Worm (Caenorhabditis elegans): Measurements from ENCODE around the gene tag-343.

The tag-343 gene

DNA sequence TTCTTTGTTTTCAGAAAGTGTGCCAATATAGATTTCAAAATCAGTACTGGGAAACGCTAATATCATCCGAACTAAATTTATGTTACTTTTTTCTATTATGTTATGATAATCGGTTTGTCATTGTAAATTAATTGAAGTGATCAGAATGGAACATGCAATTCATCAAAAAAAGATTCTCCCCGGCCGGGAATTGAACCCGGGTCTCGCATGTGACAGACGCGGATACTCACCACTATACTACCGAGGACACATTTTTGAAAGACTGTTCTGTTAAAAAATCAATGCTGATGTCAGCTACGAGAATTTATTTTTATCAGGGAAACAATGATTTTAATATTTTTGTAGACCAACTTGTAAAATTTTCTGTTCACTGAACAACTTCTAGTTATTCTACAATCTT is 55.4 kb downstream of the tag-343 start:
- no peak for TF ChIP-seq ceh-34 (tag; optimal IDR thresholded peaks at IDR 0.05)

DNA sequence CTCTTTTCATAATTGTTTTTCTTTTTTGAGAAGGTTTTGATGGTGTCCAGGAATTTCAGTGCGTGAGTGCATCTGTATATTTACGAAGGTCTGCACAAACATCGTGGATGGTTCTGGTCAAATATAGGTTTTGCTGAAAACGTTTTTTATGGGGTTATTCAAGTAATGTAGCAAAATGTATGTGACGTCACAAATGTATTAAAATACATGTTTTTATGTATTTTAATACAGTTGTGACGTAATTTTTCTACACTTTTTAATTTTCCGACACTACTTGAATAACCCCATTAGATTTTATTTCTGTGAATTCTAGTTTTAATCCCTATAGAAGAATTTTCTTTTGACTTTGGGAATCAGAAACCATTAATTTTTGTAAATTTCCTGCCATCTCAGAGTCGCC is 55.8 kb downstream of the tag-343 start:
- no peak for TF ChIP-seq ahr-1 (tag; optimal IDR thresholded peaks at IDR 0.05)
- TF ChIP-seq T23F11.4 (GFP tag; optimal IDR thresholded peaks at IDR 0.05) = no peak
- TF ChIP-seq nhr-232 (tag; optimal IDR thresholded peaks at IDR 0.05) = no peak
- TF ChIP-seq pag-3 (tag; optimal IDR thresholded peaks at IDR 0.05; ENCODE audit: borderline replicate concordance) = no peak
- TF ChIP-seq pros-1 (tag; optimal IDR thresholded peaks at IDR 0.05) = no peak
- TF ChIP-seq hlh-15 (tag; optimal IDR thresholded peaks at IDR 0.05) = no peak
- TF ChIP-seq lim-6 (tag; optimal IDR thresholded peaks at IDR 0.05) = no peak
- TF ChIP-seq elt-2 (tag; optimal IDR thresholded peaks at IDR 0.05) = no peak
- TF ChIP-seq rnt-1 (tag; optimal IDR thresholded peaks at IDR 0.05) = no peak
- TF ChIP-seq ceh-18 (tag; optimal IDR thresholded peaks at IDR 0.05) = no peak
- no peak for TF ChIP-seq ceh-34 (tag; optimal IDR thresholded peaks at IDR 0.05)
- TF ChIP-seq fkh-6 (tag; optimal IDR thresholded peaks at IDR 0.05) = no peak
- TF ChIP-seq hlh-8 (tag; optimal IDR thresholded peaks at IDR 0.05) = no peak

DNA sequence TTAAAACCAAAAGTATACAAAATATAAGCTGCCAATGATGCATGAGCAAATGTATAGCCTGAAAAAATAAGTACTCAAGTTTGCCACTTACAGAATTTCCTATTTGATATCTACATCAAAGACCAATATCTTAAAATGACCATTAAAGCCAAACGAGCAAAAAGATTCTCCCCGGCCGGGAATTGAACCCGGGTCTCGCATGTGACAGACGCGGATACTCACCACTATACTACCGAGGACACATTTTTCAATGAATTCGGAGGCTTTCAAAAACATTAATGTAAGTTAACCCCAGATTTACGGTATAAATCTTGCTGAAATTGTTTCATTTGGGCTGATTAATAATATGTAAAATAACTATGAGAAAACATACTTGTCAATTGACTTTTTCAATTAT is 56.4 kb downstream of the tag-343 start:
- TF ChIP-seq ceh-18 (tag; optimal IDR thresholded peaks at IDR 0.05) = no peak
- TF ChIP-seq tbx-7 (tag; optimal IDR thresholded peaks at IDR 0.05) = no peak
- no peak for TF ChIP-seq ets-4 (tag; optimal IDR thresholded peaks at IDR 0.05)

DNA sequence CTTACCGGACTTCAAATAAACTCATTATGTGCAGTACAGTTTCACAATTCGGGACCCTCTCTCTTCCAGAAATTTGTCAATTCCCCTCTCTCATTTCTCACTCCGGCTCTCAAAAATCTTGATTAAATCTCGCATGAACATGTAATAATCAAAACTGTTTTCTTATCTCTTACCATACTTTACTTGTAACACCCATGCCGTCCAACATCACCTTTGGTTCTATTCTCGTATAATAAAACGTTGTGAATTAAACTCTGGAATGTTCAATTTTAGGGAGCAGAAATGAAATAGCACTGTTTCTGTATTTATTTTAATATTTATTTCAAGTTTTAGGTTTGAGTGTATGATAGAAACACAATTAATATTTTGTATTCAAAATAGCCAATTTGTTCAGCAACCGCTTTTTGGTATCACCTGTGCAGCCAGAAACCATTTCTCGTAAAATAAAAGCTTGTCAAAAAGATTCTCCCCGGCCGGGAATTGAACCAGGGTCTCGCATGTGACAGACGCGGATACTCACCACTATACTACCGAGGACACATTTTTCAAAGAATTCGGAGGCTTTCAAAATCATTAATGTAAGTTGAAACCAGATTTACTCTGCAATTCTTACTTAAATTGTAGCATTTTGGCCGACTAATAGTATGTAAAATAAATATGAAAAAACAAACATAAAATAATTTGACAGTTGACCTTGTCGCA is 57.0 kb downstream of the tag-343 start:
- TF ChIP-seq ceh-24 (tag; optimal IDR thresholded peaks at IDR 0.05) (no peak), hlh-15 (tag; optimal IDR thresholded peaks at IDR 0.05) (no peak), ceh-30 (tag; optimal IDR thresholded peaks at IDR 0.05) (no peak)
